Worm (Caenorhabditis elegans): Measurements from ENCODE around the gene nas-22.

Gene nas-22

ce11 chrV:11513432-11513831, 38.9 kb downstream of the nas-22 start, which contains the start of gene C55A6.3:
C55A6.3 (minus strand) TSS chrV:11513532.
- TF ChIP-seq dox-1 (GFP tag; IDR thresholded peaks at IDR 0.05) (no peak), F52B5.7 (tag; optimal IDR thresholded peaks at IDR 0.05) (no peak), F49E8.2 (tag; optimal IDR thresholded peaks at IDR 0.05; ENCODE audit: insufficient read depth) (no peak), lin-54 (GFP tag; optimal IDR thresholded peaks at IDR 0.05) (no peak), somi-1 (GFP tag; optimal IDR thresholded peaks at IDR 0.05) (no peak), atf-7 (tag; optimal IDR thresholded peaks at IDR 0.05) (no peak), lin-35 (GFP tag; optimal IDR thresholded peaks at IDR 0.05) (no peak), F10E7.11 (tag; optimal IDR thresholded peaks at IDR 0.05) (no peak), attf-6 (GFP tag; IDR thresholded peaks at IDR 0.05) (no peak), him-1 (tag; optimal IDR thresholded peaks at IDR 0.05) (no peak), T07F8.4 (tag; optimal IDR thresholded peaks at IDR 0.05) (no peak), F57C9.4 (tag; optimal IDR thresholded peaks at IDR 0.05) (no peak), Y53F4B.3 (GFP tag; IDR thresholded peaks at IDR 0.05) (no peak), mel-28 (tag; optimal IDR thresholded peaks at IDR 0.05; ENCODE audit: borderline replicate concordance) (no peak), lin-40 (tag; optimal IDR thresholded peaks at IDR 0.05) (no peak), ceh-79 (tag; optimal IDR thresholded peaks at IDR 0.05) (no peak), sdz-38 (tag; optimal IDR thresholded peaks at IDR 0.05) (no peak), hsf-1 (GFP tag; IDR thresholded peaks at IDR 0.05) (no peak), attf-3 (GFP tag; conservative IDR thresholded peaks at IDR 0.05) (no peak), lsy-27 (tag; optimal IDR thresholded peaks at IDR 0.05; ENCODE audit: borderline replicate concordance, insufficient read depth) (no peak)

ce11 chrV:11514677-11515076, 40.2 kb downstream of the nas-22 start, which contains the start of gene C55A6.6:
C55A6.6 (minus strand) TSS chrV:11514737.
- TF ChIP-seq snpc-1.3 (tag; optimal IDR thresholded peaks at IDR 0.05; ENCODE audit: insufficient read depth), result no peak
- TF ChIP-seq attf-3 (GFP tag; conservative IDR thresholded peaks at IDR 0.05), result no peak
- no peak for TF ChIP-seq lin-40 (tag; optimal IDR thresholded peaks at IDR 0.05)
- TF ChIP-seq nhr-80 (tag; optimal IDR thresholded peaks at IDR 0.05), result no peak
- no peak for TF ChIP-seq egl-44 (GFP tag; IDR thresholded peaks at IDR 0.05)
- TF ChIP-seq ceh-40 (GFP tag; IDR thresholded peaks at IDR 0.05), result no peak
- no peak for TF ChIP-seq mes-4 (tag; optimal IDR thresholded peaks at IDR 0.05)
- no peak for TF ChIP-seq hsf-1 (GFP tag; IDR thresholded peaks at IDR 0.05)
- no peak for TF ChIP-seq lag-1 (GFP tag; IDR thresholded peaks at IDR 0.05)
- no peak for TF ChIP-seq aptf-3 (GFP tag; IDR thresholded peaks at IDR 0.05)
- TF ChIP-seq die-1 (tag; optimal IDR thresholded peaks at IDR 0.05), result no peak
- TF ChIP-seq F52B5.7 (tag; optimal IDR thresholded peaks at IDR 0.05), result no peak
- TF ChIP-seq xnd-1 (tag; optimal IDR thresholded peaks at IDR 0.05), result no peak

ce11 chrV:11515145-11515544, 40.6 kb downstream of the nas-22 start:
- TF ChIP-seq ZK185.1 (tag; optimal IDR thresholded peaks at IDR 0.05; ENCODE audit: poor library complexity, severe bottlenecking), result no peak
- 0 out of 2 replicates have a peak, but pooled peaks have one; percentile 27 for TF ChIP-seq lag-1 (GFP tag; IDR thresholded peaks at IDR 0.05)

- no peak for TF ChIP-seq C17E4.6 (GFP tag; IDR thresholded peaks at IDR 0.05)
- no peak for TF ChIP-seq B0035.1 (tag; optimal IDR thresholded peaks at IDR 0.05)
- TF ChIP-seq aptf-3 (GFP tag; IDR thresholded peaks at IDR 0.05), result no peak
These were observed 41.7 kb downstream of the nas-22 start, which contains the start of gene sdz-8 for ce11 chrV:11516141-11516591. sdz-8 (minus strand) TSS chrV:11516191.

- TF ChIP-seq lsl-1 (GFP tag; optimal IDR thresholded peaks at IDR 0.05), result no peak
- TF ChIP-seq unc-130 (GFP tag; optimal IDR thresholded peaks at IDR 0.05), result no peak
- no peak for TF ChIP-seq hmg-20 (GFP tag; IDR thresholded peaks at IDR 0.05)
- TF ChIP-seq repo-1 (tag; optimal IDR thresholded peaks at IDR 0.05), result no peak
- TF ChIP-seq madf-3 (GFP tag; IDR thresholded peaks at IDR 0.05), result no peak
- TF ChIP-seq lir-1 (GFP tag; conservative IDR thresholded peaks at IDR 0.05), result no peak
- TF ChIP-seq bed-1 (GFP tag; IDR thresholded peaks at IDR 0.05), result no peak
- no peak for TF ChIP-seq unc-62 (GFP tag; optimal IDR thresholded peaks at IDR 0.05)
- no peak for TF ChIP-seq pbrm-1 (GFP tag; IDR thresholded peaks at IDR 0.05)
These were observed 43.3 kb downstream of the nas-22 start, which contains the start of gene C55A6.4 for ce11 chrV:11517789-11518188. C55A6.4 (minus strand) TSS chrV:11517889.
